Fruit fly (Drosophila melanogaster): ENCODE results near the gene D2hgdh.
A peak's percentile ranks its signal among the peaks of the same experiment; 100 is the strongest.

Gene D2hgdh

DNA sequence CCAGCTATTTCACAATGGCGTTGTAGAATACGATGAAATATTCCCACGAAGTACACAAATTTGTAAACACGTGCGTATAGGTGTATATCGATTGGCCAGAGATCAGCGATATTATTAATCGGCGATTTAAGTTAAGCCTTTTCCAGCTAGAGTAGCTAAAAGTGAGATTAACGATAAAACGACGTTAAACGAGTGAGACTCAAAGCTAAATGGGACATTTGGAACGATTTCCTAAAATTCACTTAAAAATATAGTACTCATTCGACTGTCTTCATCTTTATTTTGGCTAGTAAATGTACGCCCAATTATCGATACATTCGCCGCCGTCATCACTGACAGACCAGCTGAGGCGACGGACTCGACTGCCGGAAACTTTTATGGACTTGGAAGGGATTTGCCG is 43.3 kb downstream of the D2hgdh start, which contains the start of the genes Nmd3 and CG17776 (continued):
- TF ChIP-seq eve (GFP tag; optimal IDR thresholded peaks at IDR 0.05) = no peak
- TF ChIP-seq bcd (GFP tag; optimal IDR thresholded peaks at IDR 0.05) = peak; percentile 33
- peak; percentile 33 for TF ChIP-seq CG12659 (GFP tag; optimal IDR thresholded peaks at IDR 0.05)
- no peak for TF ChIP-seq CG6689 (GFP tag; IDR thresholded peaks at IDR 0.05)
- peak; percentile 46; the same call in 1 of the 2 replicates for TF ChIP-seq E2f2 (GFP tag; IDR thresholded peaks at IDR 0.05)
- TF ChIP-seq cg (GFP tag; optimal IDR thresholded peaks at IDR 0.05) = peak; percentile 3
- TF ChIP-seq Dbx (GFP tag; IDR thresholded peaks at IDR 0.05) = peak; percentile 36; the same call in 1 of the 3 replicates
- TF ChIP-seq jumu (GFP tag; optimal IDR thresholded peaks at IDR 0.05) = no peak
- peak; percentile 79 for TF ChIP-seq cwo (GFP tag; optimal IDR thresholded peaks at IDR 0.05)
- TF ChIP-seq Aef1 (GFP tag; IDR thresholded peaks at IDR 0.05) = no peak
- TF ChIP-seq Meics (GFP tag; optimal IDR thresholded peaks at IDR 0.05) = no peak
- no peak for TF ChIP-seq slou (GFP tag; optimal IDR thresholded peaks at IDR 0.05)
- TF ChIP-seq Dref (GFP tag; IDR thresholded peaks at IDR 0.05) = peak; percentile 73
- peak; percentile 50 for TF ChIP-seq sens (GFP tag)
- peak; percentile 38 for TF ChIP-seq Ets97D (GFP tag; optimal IDR thresholded peaks at IDR 0.05)
- peak; percentile 1 for TF ChIP-seq CG34376 (GFP tag; optimal IDR thresholded peaks at IDR 0.05)
- TF ChIP-seq MBD-R2 (GFP tag; IDR thresholded peaks at IDR 0.05) = peak; percentile 72; the same call in 1 of the 2 replicates
- no peak for TF ChIP-seq Atf3 (GFP tag; optimal IDR thresholded peaks at IDR 0.05)
- 0 out of 4 replicates have a peak, but pooled peaks have one; percentile 17 for TF ChIP-seq chinmo (GFP tag; IDR thresholded peaks at IDR 0.05; ENCODE audit: partially characterized antibody)
- TF ChIP-seq CG4617 (GFP tag; optimal IDR thresholded peaks at IDR 0.05; ENCODE audit: borderline replicate concordance) = peak; percentile 26
- TF ChIP-seq CG6254 (GFP tag; optimal IDR thresholded peaks at IDR 0.05) = peak; percentile 40
- no peak for TF ChIP-seq Fer3 (tag; optimal IDR thresholded peaks at IDR 0.05)
- 0 out of 2 replicates have a peak, but pooled peaks have one; percentile 5 for TF ChIP-seq CG3847 (GFP tag; IDR thresholded peaks at IDR 0.05)
- TF ChIP-seq crp (GFP tag; optimal IDR thresholded peaks at IDR 0.05) = peak; percentile 20 to 85
- TF ChIP-seq CG30431 (GFP tag; optimal IDR thresholded peaks at IDR 0.05) = no peak
- peak; percentile 66 for TF ChIP-seq row (GFP tag; IDR thresholded peaks at IDR 0.05)
- TF ChIP-seq dpn (GFP tag; optimal IDR thresholded peaks at IDR 0.05) = peak in 1 of 2 experiments; percentile 5
- no peak for TF ChIP-seq CG4820 (GFP tag; optimal IDR thresholded peaks at IDR 0.05)
- TF ChIP-seq eyg (GFP tag; optimal IDR thresholded peaks at IDR 0.05) = no peak
- no peak for TF ChIP-seq jing (GFP tag; optimal IDR thresholded peaks at IDR 0.05)
- TF ChIP-seq Tbp (GFP tag; optimal IDR thresholded peaks at IDR 0.05) = peak; percentile 30
- no peak for TF ChIP-seq crol (GFP tag; IDR thresholded peaks at IDR 0.05)
- peak; percentile 6 for TF ChIP-seq gfzf (GFP tag; optimal IDR thresholded peaks at IDR 0.05)
- TF ChIP-seq CoRest (tag; optimal IDR thresholded peaks at IDR 0.05) = no peak
- no peak for TF ChIP-seq Poxn (GFP tag; IDR thresholded peaks at IDR 0.05)
- peak; percentile 26 for TF ChIP-seq shn (GFP tag; optimal IDR thresholded peaks at IDR 0.05)
- peak; percentile 58; the same call in 1 of the 3 replicates for TF ChIP-seq Doc3 (GFP tag; IDR thresholded peaks at IDR 0.05; ENCODE audit: partially characterized antibody)
- peak; percentile 82 for TF ChIP-seq CG13287 (GFP tag; IDR thresholded peaks at IDR 0.05; ENCODE audit: partially characterized antibody)
- peak; percentile 69 for TF ChIP-seq unc-4 (GFP tag; IDR thresholded peaks at IDR 0.05; ENCODE audit: partially characterized antibody)
- no peak for TF ChIP-seq CG11695 (GFP tag; IDR thresholded peaks at IDR 0.05)
- peak; percentile 58; the same call in 2 of the 3 replicates for TF ChIP-seq knrl (GFP tag; IDR thresholded peaks at IDR 0.05; ENCODE audit: partially characterized antibody)
- peak; percentile 30 for TF ChIP-seq CG12391 (tag; optimal IDR thresholded peaks at IDR 0.05)
- TF ChIP-seq CG12104 (GFP tag; optimal IDR thresholded peaks at IDR 0.05) = no peak
- no peak for TF ChIP-seq CG4854 (GFP tag; optimal IDR thresholded peaks at IDR 0.05)
- TF ChIP-seq pzg (GFP tag; optimal IDR thresholded peaks at IDR 0.05) = peak; percentile 60
- TF ChIP-seq CG34224 (GFP tag; IDR thresholded peaks at IDR 0.05; ENCODE audit: partially characterized antibody) = peak; percentile 83
- TF ChIP-seq CG15073 (GFP tag; optimal IDR thresholded peaks at IDR 0.05) = no peak
- peak; percentile 93 for TF ChIP-seq dm (GFP tag; optimal IDR thresholded peaks at IDR 0.05)
- TF ChIP-seq CG14441 (GFP tag; IDR thresholded peaks at IDR 0.05) = no peak
- no peak for TF ChIP-seq Spps (tag; optimal IDR thresholded peaks at IDR 0.05)
